Worm (Caenorhabditis elegans) whole organism, L3 larva: Measurements from ENCODE around the gene mdh-2.

Source experiments
- R02D3.7 ChIP-seq: fragments of 150-350 bp; optimal IDR thresholded peaks from 2 replicates; lab custom pipeline; 2014; ENCODE audit warnings: missing biosample characterization, missing genetic modification characterization
- ZK546.5 ChIP-seq: sonication (generic microtip); optimal IDR thresholded peaks from 2 replicates; lab custom pipeline; 2017; ENCODE audit warnings: missing biosample characterization, missing genetic modification characterization
- aly-2 ChIP-seq: fragments of 150-350 bp; optimal IDR thresholded peaks from 2 replicates; lab custom pipeline; 2014; ENCODE audit warnings: missing biosample characterization, missing genetic modification characterization
- ceh-9 ChIP-seq: sonication (generic microtip); optimal IDR thresholded peaks from 2 replicates; lab custom pipeline; 2018; ENCODE audit warnings: missing biosample characterization, missing genetic modification characterization
- daf-12 ChIP-seq: fragments of 150-350 bp; optimal IDR thresholded peaks from 2 replicates; lab custom pipeline; 2014; ENCODE audit warnings: missing biosample characterization, missing genetic modification reagents, missing genetic modification characterization
- elt-1 ChIP-seq: fragments of 150-350 bp; optimal IDR thresholded peaks from 2 replicates; lab custom pipeline; 2014; ENCODE audit warnings: missing biosample characterization, missing genetic modification characterization
- elt-2 ChIP-seq: sonication (generic microtip); optimal IDR thresholded peaks from 2 replicates; lab custom pipeline; 2016; ENCODE audit warnings: missing genetic modification reagents, mild to moderate bottlenecking, missing genetic modification characterization, missing compliant biosample characterization
- eor-1 ChIP-seq, 2 experiments: fragments of 150-350 bp; optimal IDR thresholded peaks; 2 replicates each; lab custom pipeline; 2014 to 2018; ENCODE audit warnings: missing biosample characterization in 2 of 2, missing genetic modification characterization in 2 of 2
- fkh-2 ChIP-seq: fragments of 150-350 bp; optimal IDR thresholded peaks from 2 replicates; lab custom pipeline; 2014; ENCODE audit warnings: missing biosample characterization, missing genetic modification reagents, missing genetic modification characterization
- fos-1 ChIP-seq: fragments of 150-350 bp; optimal IDR thresholded peaks from 2 replicates; lab custom pipeline; 2014; ENCODE audit warnings: missing biosample characterization, missing genetic modification characterization
- hmg-11 ChIP-seq: sonication (generic microtip); optimal IDR thresholded peaks from 2 replicates; lab custom pipeline; 2016; ENCODE audit warnings: missing genetic modification characterization, missing compliant biosample characterization
- jun-1 ChIP-seq: fragments of 150-350 bp; optimal IDR thresholded peaks from 2 replicates; lab custom pipeline; 2014; ENCODE audit warnings: missing biosample characterization, missing genetic modification reagents, missing genetic modification characterization
- lin-15B ChIP-seq: fragments of 150-350 bp; optimal IDR thresholded peaks from 2 replicates; lab custom pipeline; 2014; ENCODE audit warnings: missing biosample characterization, missing genetic modification characterization
- lin-39 ChIP-seq: fragments of 150-350 bp; optimal IDR thresholded peaks from 2 replicates; lab custom pipeline; 2018; ENCODE audit warnings: missing biosample characterization, missing genetic modification reagents, missing genetic modification characterization
- lsy-12 ChIP-seq: sonication (generic microtip); optimal IDR thresholded peaks from 2 replicates; lab custom pipeline; 2016; ENCODE audit warnings: mild to moderate bottlenecking, missing genetic modification characterization, missing compliant biosample characterization
- mdl-1 ChIP-seq: fragments of 150-350 bp; optimal IDR thresholded peaks from 2 replicates; lab custom pipeline; 2014; ENCODE audit warnings: missing biosample characterization, missing genetic modification characterization
- mml-1 ChIP-seq: fragments of 150-350 bp; sonication (generic microtip); optimal IDR thresholded peaks from 3 replicates; lab custom pipeline; 2014; ENCODE audit warnings: missing biosample characterization, missing genetic modification characterization
- nfya-1 ChIP-seq: sonication (generic microtip); optimal IDR thresholded peaks from 2 replicates; lab custom pipeline; 2017; ENCODE audit warnings: missing genetic modification characterization, mild to moderate bottlenecking, missing compliant biosample characterization, antibody characterized with exemption, moderate library complexity; ENCODE audit not compliant: insufficient read depth
- nhr-11 ChIP-seq: fragments of 150-350 bp; optimal IDR thresholded peaks from 2 replicates; lab custom pipeline; 2014; ENCODE audit warnings: missing biosample characterization, missing genetic modification characterization
- nhr-23 ChIP-seq: fragments of 150-350 bp; optimal IDR thresholded peaks from 2 replicates; lab custom pipeline; 2014; ENCODE audit warnings: missing biosample characterization, missing genetic modification reagents, missing genetic modification characterization
- nhr-237 ChIP-seq: fragments of 150-350 bp; optimal IDR thresholded peaks from 2 replicates; lab custom pipeline; 2014; ENCODE audit warnings: missing biosample characterization, missing genetic modification characterization
- nhr-25 ChIP-seq: sonication (generic microtip); optimal IDR thresholded peaks from 2 replicates; lab custom pipeline; 2017; ENCODE audit warnings: missing biosample characterization, missing genetic modification characterization
- nhr-43 ChIP-seq: sonication (generic microtip); optimal IDR thresholded peaks from 2 replicates; lab custom pipeline; 2016; ENCODE audit warnings: mild to moderate bottlenecking, missing genetic modification characterization, missing compliant biosample characterization; ENCODE audit not compliant: poor library complexity, severe bottlenecking
- nhr-67 ChIP-seq: fragments of 150-350 bp; optimal IDR thresholded peaks from 2 replicates; lab custom pipeline; 2014; ENCODE audit warnings: missing biosample characterization, missing genetic modification characterization
- nhr-76 ChIP-seq: fragments of 150-350 bp; sonication (generic microtip); optimal IDR thresholded peaks from 5 replicates; lab custom pipeline; 2014; ENCODE audit warnings: missing biosample characterization, missing genetic modification characterization
- pha-4 ChIP-seq: fragments of 150-350 bp; optimal IDR thresholded peaks from 2 replicates; lab custom pipeline; 2014; ENCODE audit warnings: missing biosample characterization, missing genetic modification reagents, missing genetic modification characterization
- pqm-1 ChIP-seq: fragments of 150-350 bp; optimal IDR thresholded peaks from 2 replicates; lab custom pipeline; 2017; ENCODE audit warnings: missing biosample characterization, missing genetic modification characterization, inconsistent platforms
- sea-2 ChIP-seq: fragments of 150-350 bp; sonication (generic microtip); optimal IDR thresholded peaks from 4 replicates; lab custom pipeline; 2014; ENCODE audit warnings: missing biosample characterization, missing genetic modification reagents, missing genetic modification characterization
- snpc-4 ChIP-seq: fragments of 150-350 bp; optimal IDR thresholded peaks from 2 replicates; lab custom pipeline; 2014; ENCODE audit warnings: missing biosample characterization, missing genetic modification characterization
- tbx-2 ChIP-seq: sonication (generic microtip); optimal IDR thresholded peaks from 2 replicates; lab custom pipeline; 2016; ENCODE audit warnings: mild to moderate bottlenecking, missing genetic modification characterization, missing compliant biosample characterization
- unc-39 ChIP-seq: sonication (generic microtip); optimal IDR thresholded peaks from 4 replicates; lab custom pipeline; 2017; ENCODE audit warnings: missing biosample characterization, missing genetic modification characterization
- zag-1 ChIP-seq: fragments of 150-350 bp; optimal IDR thresholded peaks from 2 replicates; lab custom pipeline; 2014; ENCODE audit warnings: missing biosample characterization, missing genetic modification characterization
- ztf-11 ChIP-seq: fragments of 150-350 bp; optimal IDR thresholded peaks from 2 replicates; lab custom pipeline; 2014; ENCODE audit warnings: missing biosample characterization, missing genetic modification characterization

Gene mdh-2

DNA sequence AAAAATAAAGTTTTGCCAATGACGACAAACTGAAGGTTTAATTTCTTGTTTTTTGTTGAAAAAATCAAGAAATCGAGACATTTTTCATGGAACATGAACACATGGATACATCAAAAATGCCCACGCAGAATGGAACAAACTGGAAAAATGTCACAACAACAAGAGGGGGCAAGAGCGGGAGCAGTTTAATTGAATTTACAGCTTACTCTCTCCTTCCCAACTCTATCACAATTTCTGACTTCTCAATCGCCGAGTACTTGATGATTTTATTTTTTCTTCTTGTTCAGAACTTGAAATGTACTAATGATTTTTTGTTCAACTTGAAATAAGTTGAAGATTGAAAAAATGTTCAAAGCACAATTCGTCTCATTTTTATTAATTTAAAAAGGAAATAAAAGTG is 37.4 kb upstream of the mdh-2 start:
- TF ChIP-seq mdl-1 (tag; lab: Kevin White, UChicago) (no peak), nhr-67 (tag; lab: Kevin White, UChicago) (no peak), fos-1 (no peak), ztf-11 (tag; lab: Kevin White, UChicago) (no peak), ceh-9 (no peak), nhr-23 (tag; lab: Kevin White, UChicago) (no peak), unc-39 (tag; lab: Kevin White, UChicago) (no peak)
- TF ChIP-seq, all 47 proteins: peak for 0

DNA sequence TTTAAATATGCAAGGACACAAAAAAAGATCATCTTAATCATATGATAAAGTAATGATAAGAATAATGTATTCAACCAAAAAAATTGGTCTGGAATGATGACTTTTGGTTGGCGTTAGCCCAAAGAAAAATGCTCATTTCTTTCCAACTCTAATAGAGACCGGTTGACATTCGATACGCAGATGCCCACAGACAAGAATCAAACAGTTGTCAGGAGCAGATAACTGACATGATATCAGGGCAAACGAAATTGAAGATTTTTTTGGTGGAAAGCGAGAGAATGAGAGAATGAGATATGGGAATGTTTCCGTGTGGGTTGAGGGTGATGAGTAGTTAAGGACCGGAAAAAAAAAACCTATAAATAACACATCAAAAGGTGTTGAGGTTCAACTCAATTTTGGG is 31.1 kb upstream of the mdh-2 start:
- TF ChIP-seq zag-1 = no peak
- TF ChIP-seq aly-2 = no peak
- no peak for TF ChIP-seq mml-1 (tag; lab: Kevin White, UChicago)
- TF ChIP-seq tbx-2 (tag; lab: Kevin White, UChicago) = no peak
- TF ChIP-seq elt-1 (tag; lab: Kevin White, UChicago) = no peak
- TF ChIP-seq R02D3.7 (tag; lab: Kevin White, UChicago) = no peak
- no peak for TF ChIP-seq fkh-2 (tag; lab: Kevin White, UChicago)
- no peak for TF ChIP-seq lin-39 (tag; lab: Kevin White, UChicago)
- no peak for TF ChIP-seq ceh-9
- no peak for TF ChIP-seq nhr-76 (tag; lab: Kevin White, UChicago)
- no peak for TF ChIP-seq pha-4
- no peak for TF ChIP-seq ztf-11 (tag; lab: Kevin White, UChicago)
- no peak for TF ChIP-seq sea-2 (GFP tag; lab: Kevin White, UChicago)

- no peak for TF ChIP-seq lsy-12
- no peak for TF ChIP-seq elt-1 (tag; lab: Kevin White, UChicago)
- no peak for TF ChIP-seq ceh-9
- TF ChIP-seq nfya-1 (tag; lab: Kevin White, UChicago) = peak; percentile 65
- TF ChIP-seq eor-1 (tag; optimal IDR thresholded peaks at IDR 0.05; lab: Kevin White, UChicago) = no peak
- TF ChIP-seq elt-2 (tag; lab: Kevin White, UChicago) = peak; percentile 23
- peak; percentile 14 for TF ChIP-seq nhr-43
- TF ChIP-seq nhr-23 (tag; lab: Kevin White, UChicago) = peak; percentile 54
- TF ChIP-seq pqm-1 (tag; lab: Kevin White, UChicago) = peak; percentile 10
- TF ChIP-seq unc-39 (tag; lab: Kevin White, UChicago) = no peak
- peak; percentile 77 for TF ChIP-seq hmg-11 (tag; lab: Kevin White, UChicago)
- TF ChIP-seq pha-4 = peak; percentile 59
- peak; percentile 12 for TF ChIP-seq snpc-4 (tag; lab: Kevin White, UChicago)
- peak; percentile 84 for TF ChIP-seq lin-15B
- peak; percentile 0 for TF ChIP-seq nhr-25 (tag; lab: Kevin White, UChicago)
Observed at ce11 chrIII:6625317-6625716, 17.4 kb upstream of the mdh-2 start.

DNA sequence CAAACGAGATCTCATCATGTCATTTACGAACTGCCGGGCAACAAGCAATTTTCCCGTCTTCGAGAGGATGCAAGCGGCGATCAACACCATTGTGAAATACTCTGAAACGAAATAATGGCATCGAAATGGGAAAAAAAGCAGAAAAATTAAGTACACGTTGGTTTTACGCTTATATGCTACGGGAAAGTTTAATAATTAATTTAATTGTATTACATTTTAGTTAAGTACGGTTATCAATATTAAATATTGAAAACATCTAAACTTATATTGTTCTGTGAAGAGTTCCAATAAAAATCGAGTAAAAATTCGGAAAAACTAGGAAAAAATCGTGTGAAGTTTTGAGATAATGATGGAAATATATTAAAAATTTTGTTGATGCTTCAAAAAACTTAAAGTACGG is 17.0 kb upstream of the mdh-2 start, which contains the start of gene copd-1:
TSS of gene copd-1 (minus strand) at position 101 of the 400 bp plus-strand sequence.
- TF ChIP-seq jun-1 (tag; lab: Kevin White, UChicago) (no peak), nhr-237 (tag; lab: Kevin White, UChicago) (no peak), ZK546.5 (no peak), mdl-1 (tag; lab: Kevin White, UChicago) (no peak), nhr-43 (no peak), daf-12 (tag; lab: Kevin White, UChicago) (no peak), lin-39 (tag; lab: Kevin White, UChicago) (no peak), fkh-2 (tag; lab: Kevin White, UChicago) (no peak), eor-1 (tag; optimal IDR thresholded peaks at IDR 0.05; lab: Kevin White, UChicago) (no peak), unc-39 (tag; lab: Kevin White, UChicago) (no peak), pha-4 (no peak), lsy-12 (no peak), aly-2 (no peak), nhr-11 (no peak), hmg-11 (tag; lab: Kevin White, UChicago) (no peak)

ce11 chrIII:6619952-6620351 is 12.0 kb upstream of the mdh-2 start, which contains the start of gene C13B9.2:
Gene C13B9.2 (plus strand): TSS chrIII:6620252.
- TF ChIP-seq lin-39 (tag; lab: Kevin White, UChicago) (no peak), aly-2 (no peak)
